Worm (Caenorhabditis elegans) whole organism, L3 larva: Measurements from ENCODE around the gene gfat-1.

ENCODE experiments used
- R02D3.7 ChIP-seq: fragments of 150-350 bp; optimal IDR thresholded peaks from 2 replicates; lab custom pipeline; 2014; ENCODE audit warnings: missing biosample characterization, missing genetic modification characterization
- elt-1 ChIP-seq: fragments of 150-350 bp; optimal IDR thresholded peaks from 2 replicates; lab custom pipeline; 2014; ENCODE audit warnings: missing biosample characterization, missing genetic modification characterization
- elt-2 ChIP-seq: sonication (generic microtip); optimal IDR thresholded peaks from 2 replicates; lab custom pipeline; 2016; ENCODE audit warnings: missing genetic modification reagents, mild to moderate bottlenecking, missing genetic modification characterization, missing compliant biosample characterization
- fkh-10 ChIP-seq: sonication (generic microtip); optimal IDR thresholded peaks from 2 replicates; lab custom pipeline; 2017; ENCODE audit warnings: missing biosample characterization, missing genetic modification reagents, missing genetic modification characterization
- jun-1 ChIP-seq: fragments of 150-350 bp; optimal IDR thresholded peaks from 2 replicates; lab custom pipeline; 2014; ENCODE audit warnings: missing biosample characterization, missing genetic modification reagents, missing genetic modification characterization
- lin-15B ChIP-seq: fragments of 150-350 bp; optimal IDR thresholded peaks from 2 replicates; lab custom pipeline; 2014; ENCODE audit warnings: missing biosample characterization, missing genetic modification characterization
- nhr-25 ChIP-seq: sonication (generic microtip); optimal IDR thresholded peaks from 2 replicates; lab custom pipeline; 2017; ENCODE audit warnings: missing biosample characterization, missing genetic modification characterization
- nhr-77 ChIP-seq: fragments of 150-350 bp; optimal IDR thresholded peaks from 2 replicates; lab custom pipeline; 2014; ENCODE audit warnings: missing biosample characterization, missing genetic modification characterization
- tbx-2 ChIP-seq: sonication (generic microtip); optimal IDR thresholded peaks from 2 replicates; lab custom pipeline; 2016; ENCODE audit warnings: mild to moderate bottlenecking, missing genetic modification characterization, missing compliant biosample characterization
- zag-1 ChIP-seq: fragments of 150-350 bp; optimal IDR thresholded peaks from 2 replicates; lab custom pipeline; 2014; ENCODE audit warnings: missing biosample characterization, missing genetic modification characterization
- ztf-4 ChIP-seq: fragments of 150-350 bp; optimal IDR thresholded peaks from 2 replicates; lab custom pipeline; 2014; ENCODE audit warnings: missing biosample characterization, missing genetic modification characterization

DNA sequence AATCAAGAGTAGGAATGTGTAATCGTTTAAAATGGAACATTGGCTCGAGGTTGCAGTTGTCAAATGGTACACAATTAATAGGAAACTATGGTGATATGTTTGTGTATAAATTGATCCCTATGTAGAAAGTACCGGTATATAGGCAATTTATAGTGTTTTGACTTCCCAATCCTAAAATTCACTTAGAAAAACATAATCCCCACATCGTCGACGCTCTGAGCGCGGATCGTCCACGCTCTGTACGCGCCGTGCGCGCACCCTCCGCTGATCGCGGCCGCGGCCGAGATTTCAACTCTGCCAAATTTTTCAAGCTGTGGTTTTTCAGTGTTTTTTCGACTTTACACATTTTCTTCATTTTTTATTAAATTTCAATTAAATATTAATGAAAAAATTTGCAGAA lies 38.9 kb downstream of the gfat-1 start, which contains the start of gene F54D5.17:
- no peak for TF ChIP-seq nhr-25 (tag; lab: Kevin White, UChicago)
- no peak for TF ChIP-seq lin-15B (tag; lab: Kevin White, UChicago)
- TF ChIP-seq ztf-4 = no peak
- TF ChIP-seq fkh-10 (GFP tag; lab: Kevin White, UChicago) = no peak
- no peak for TF ChIP-seq elt-1 (tag; lab: Kevin White, UChicago)
- TF ChIP-seq elt-2 (tag; lab: Kevin White, UChicago) = no peak
- TF ChIP-seq jun-1 (tag; lab: Kevin White, UChicago) = no peak
- TF ChIP-seq R02D3.7 (tag; lab: Kevin White, UChicago) = no peak
- no peak for TF ChIP-seq tbx-2
- TF ChIP-seq nhr-77 (tag; lab: Kevin White, UChicago) = no peak
- no peak for TF ChIP-seq zag-1 (tag; lab: Kevin White, UChicago)
